Fruit fly (Drosophila melanogaster) whole organism, pupa: Measurements from ENCODE around the gene ATP6AP2.

ENCODE experiments used
- CG4496 ChIP-seq: fragments of 200-800 bp; sonication (Bioruptor generic); IDR thresholded peaks from 3 replicates; pipeline ENCODE4 v1.3.6; 2022; ENCODE audit warnings: missing biosample characterization, missing genetic modification characterization
- CG9948 ChIP-seq: fragments of 200-800 bp; sonication (Bioruptor generic); optimal IDR thresholded peaks from 2 replicates; lab custom pipeline; 2018; ENCODE audit warnings: missing biosample characterization, mild to moderate bottlenecking, missing genetic modification characterization, moderate library complexity
- EcR ChIP-seq: fragments of 200-800 bp; sonication (Bioruptor generic); optimal IDR thresholded peaks from 3 replicates; lab custom pipeline; 2019; ENCODE audit warnings: missing biosample characterization, missing genetic modification characterization, mild to moderate bottlenecking, moderate library complexity, missing genetic modification reagents
- Ets98B ChIP-seq: fragments of 200-800 bp; sonication (Bioruptor generic); IDR thresholded peaks from 2 replicates; pipeline ENCODE4 v1.3.6; 2022; ENCODE audit warnings: missing biosample characterization, missing genetic modification characterization
- Pif1B ChIP-seq: fragments of 200-800 bp; sonication (Bioruptor generic); optimal IDR thresholded peaks from 3 replicates; lab custom pipeline; 2016; ENCODE audit warnings: missing biosample characterization, missing genetic modification characterization
- Snoo ChIP-seq: fragments of 200-800 bp; sonication (Bioruptor generic); optimal IDR thresholded peaks from 3 replicates; lab custom pipeline; 2017; ENCODE audit warnings: missing biosample characterization, mild to moderate bottlenecking, missing genetic modification characterization, inconsistent platforms
- rn ChIP-seq: fragments of 200-800 bp; sonication (Bioruptor generic); IDR thresholded peaks from 2 replicates; pipeline ENCODE4 v1.3.6; 2022; ENCODE audit warnings: missing biosample characterization, missing genetic modification characterization

- no peak for TF ChIP-seq Snoo (tag; lab: Kevin White, UChicago)
- TF ChIP-seq CG9948 (tag; lab: Kevin White, UChicago): no peak
- TF ChIP-seq Pif1B (GFP tag; lab: Kevin White, UChicago): no peak
- TF ChIP-seq Ets98B (GFP tag; lab: Robert Waterston, UW): no peak
- TF ChIP-seq CG4496 (GFP tag; lab: Robert Waterston, UW): no peak
- TF ChIP-seq EcR (GFP tag; lab: Kevin White, UChicago): no peak
- no peak for TF ChIP-seq rn (GFP tag; lab: Robert Waterston, UW)
These were observed 10.7 kb upstream of the ATP6AP2 start for dm6 chr3R:9249736-9250044.
